Worm (Caenorhabditis elegans): ENCODE results near the gene Y75B7B.2.

The Y75B7B.2 gene

ce11 chrV:1227756-1228665, 47.8 kb downstream of the Y75B7B.2 start:
- TF ChIP-seq him-1 (tag; optimal IDR thresholded peaks at IDR 0.05) (no peak), W03F9.2 (tag; optimal IDR thresholded peaks at IDR 0.05) (no peak), dao-5 (tag; optimal IDR thresholded peaks at IDR 0.05) (no peak)

- TF ChIP-seq dao-5 (tag; optimal IDR thresholded peaks at IDR 0.05) (no peak), W03F9.2 (tag; optimal IDR thresholded peaks at IDR 0.05) (no peak), him-1 (tag; optimal IDR thresholded peaks at IDR 0.05) (no peak)
Observed at ce11 chrV:1226239-1226638, 49.6 kb downstream of the Y75B7B.2 start.
